Fruit fly (Drosophila melanogaster) Kc167 (cell line): ENCODE measurements around the gene Cyp4e3.

Source experiments
- Sin3A ChIP-seq: fragments of >200 bp; optimal IDR thresholded peaks from 2 replicates; lab custom pipeline; 2018; ENCODE audit warnings: missing external identifiers
- insv ChIP-seq: fragments of >200 bp; optimal IDR thresholded peaks from 3 replicates; lab custom pipeline; 2018; ENCODE audit warnings: missing external identifiers
- psq ChIP-seq: fragments of >200 bp; optimal IDR thresholded peaks from 2 replicates; lab custom pipeline; 2017; ENCODE audit warnings: missing external identifiers
- ttk ChIP-seq: sonication (Bioruptor generic); optimal IDR thresholded peaks from 2 replicates; lab custom pipeline; 2017; ENCODE audit warnings: missing external identifiers

dm6 chr2L:9705872-9706317 lies 44.0 kb downstream of the Cyp4e3 start, which contains the start of gene CG31710:
- no peak for TF ChIP-seq psq (lab: Kevin White, UChicago)
- TF ChIP-seq insv (lab: Kevin White, UChicago): no peak
- TF ChIP-seq ttk (lab: Kevin White, UChicago): no peak
- no peak for TF ChIP-seq Sin3A (lab: Kevin White, UChicago)
